Fruit fly (Drosophila melanogaster): ENCODE measurements around the gene CG3961.

Gene CG3961

dm6 chr3L:18848436-18848835 is 41.8 kb downstream of the CG3961 start (continued):
- TF ChIP-seq Sry-β (GFP tag; optimal IDR thresholded peaks at IDR 0.05) (no peak), nau (GFP tag; optimal IDR thresholded peaks at IDR 0.05) (no peak), CG12391 (tag; optimal IDR thresholded peaks at IDR 0.05) (peak; percentile 60), cad (GFP tag; optimal IDR thresholded peaks at IDR 0.05) (no peak), Hr39 (optimal IDR thresholded peaks at IDR 0.05) (no peak), Usf (GFP tag; optimal IDR thresholded peaks at IDR 0.05) (no peak), Bdp1 (GFP tag; optimal IDR thresholded peaks at IDR 0.05) (no peak), sob (GFP tag; IDR thresholded peaks at IDR 0.05) (no peak), CG4282 (GFP tag; optimal IDR thresholded peaks at IDR 0.05) (peak; percentile 48), jing (GFP tag; optimal IDR thresholded peaks at IDR 0.05) (peak; percentile 16), hkb (optimal IDR thresholded peaks at IDR 0.05) (peak; percentile 24), hkb (GFP tag; IDR thresholded peaks at IDR 0.05) (peak; percentile 51; the same call in 1 of the 2 replicates), CG6254 (GFP tag; optimal IDR thresholded peaks at IDR 0.05) (no peak), CG16779 (GFP tag; IDR thresholded peaks at IDR 0.05) (no peak), Ssrp (tag; optimal IDR thresholded peaks at IDR 0.05) (peak; percentile 43), zfh2 (GFP tag; optimal IDR thresholded peaks at IDR 0.05) (peak; percentile 62), Dad (GFP tag; optimal IDR thresholded peaks at IDR 0.05) (peak; percentile 70), CG10321 (GFP tag; IDR thresholded peaks at IDR 0.05) (no peak), br (optimal IDR thresholded peaks at IDR 0.05) (no peak), gsb (GFP tag; IDR thresholded peaks at IDR 0.05) (no peak), Neu2 (GFP tag; optimal IDR thresholded peaks at IDR 0.05; ENCODE audit: borderline replicate concordance) (no peak), peb (GFP tag; IDR thresholded peaks at IDR 0.05) (no peak), E2f2 (GFP tag; IDR thresholded peaks at IDR 0.05) (peak; percentile 37; the same call in 1 of the 2 replicates), CG17802 (tag; optimal IDR thresholded peaks at IDR 0.05) (no peak), vvl (GFP tag; IDR thresholded peaks at IDR 0.05) (peak; percentile 82; the same call in 1 of the 2 replicates), C15 (GFP tag; IDR thresholded peaks at IDR 0.05) (no peak), sqz (GFP tag; optimal IDR thresholded peaks at IDR 0.05) (peak; percentile 61), CG1024 (GFP tag; IDR thresholded peaks at IDR 0.05) (no peak; the same call in 1 of the 2 replicates), CG1602 (GFP tag; optimal IDR thresholded peaks at IDR 0.05) (peak; percentile 21), Doc3 (GFP tag; IDR thresholded peaks at IDR 0.05; ENCODE audit: partially characterized antibody) (no peak), Dfd (GFP tag; optimal IDR thresholded peaks at IDR 0.05) (no peak), crp (GFP tag; optimal IDR thresholded peaks at IDR 0.05) (peak in 1 of 2 experiments; percentile 21), Nf-YB (GFP tag; optimal IDR thresholded peaks at IDR 0.05) (peak; percentile 46), CG31365 (tag; optimal IDR thresholded peaks at IDR 0.05) (peak; percentile 21), pzg (GFP tag; optimal IDR thresholded peaks at IDR 0.05) (peak; percentile 16), org-1 (GFP tag; optimal IDR thresholded peaks at IDR 0.05) (peak; percentile 30), Ets97D (GFP tag; optimal IDR thresholded peaks at IDR 0.05) (peak; percentile 48), CG12155 (GFP tag; optimal IDR thresholded peaks at IDR 0.05) (peak; percentile 44), CG12219 (GFP tag; optimal IDR thresholded peaks at IDR 0.05) (peak; percentile 44), gsb-n (tag; optimal IDR thresholded peaks at IDR 0.05) (peak; percentile 5), CG13123 (GFP tag; optimal IDR thresholded peaks at IDR 0.05) (no peak), slou (GFP tag; optimal IDR thresholded peaks at IDR 0.05) (peak; percentile 34), CG8290 (GFP tag; optimal IDR thresholded peaks at IDR 0.05) (peak; percentile 78), CG8290 (tag; optimal IDR thresholded peaks at IDR 0.05) (peak; percentile 20 to 71), CG4854 (GFP tag; optimal IDR thresholded peaks at IDR 0.05) (peak; percentile 69), CG7372 (GFP tag; IDR thresholded peaks at IDR 0.05) (peak; percentile 56; the same call in 1 of the 2 replicates), CG7556 (GFP tag; optimal IDR thresholded peaks at IDR 0.05) (no peak), CG14050 (GFP tag; IDR thresholded peaks at IDR 0.05) (0 out of 3 replicates have a peak, but pooled peaks have one; percentile 42), bab2 (GFP tag; optimal IDR thresholded peaks at IDR 0.05) (peak; percentile 50), aop (GFP tag; IDR thresholded peaks at IDR 0.05) (no peak), sisA (GFP tag; IDR thresholded peaks at IDR 0.05) (no peak), ttk (GFP tag; IDR thresholded peaks at IDR 0.05) (no peak; the same call in 1 of the 2 replicates), Hey (tag; optimal IDR thresholded peaks at IDR 0.05) (no peak)

Data from whole organism, embryonic.